Worm (Caenorhabditis elegans) whole organism, young adult: ENCODE measurements around the gene dhs-20.

ENCODE experiments used
- F37B4.10 ChIP-seq: fragments of 200-800 bp; sonication (Bioruptor generic); IDR thresholded peaks from 2 replicates; pipeline ENCODE4 v1.3.6; 2022; ENCODE audit warnings: missing genetic modification characterization, missing compliant biosample characterization
- F52B5.7 ChIP-seq: sonication (generic microtip); optimal IDR thresholded peaks from 2 replicates; lab custom pipeline; 2016; ENCODE audit warnings: mild to moderate bottlenecking, missing genetic modification characterization, missing compliant biosample characterization
- K12H6.12 ChIP-seq: fragments of 200-800 bp; sonication (Bioruptor generic); optimal IDR thresholded peaks from 2 replicates; lab custom pipeline; 2018; ENCODE audit warnings: mild to moderate bottlenecking, missing genetic modification characterization, missing compliant biosample characterization
- T07F8.4 ChIP-seq: sonication (generic microtip); optimal IDR thresholded peaks from 2 replicates; lab custom pipeline; 2016; ENCODE audit warnings: mild to moderate bottlenecking, missing genetic modification characterization, moderate library complexity, missing compliant biosample characterization
- T26A5.8 ChIP-seq: sonication (generic microtip); optimal IDR thresholded peaks from 2 replicates; lab custom pipeline; 2016; ENCODE audit warnings: missing genetic modification characterization, missing compliant biosample characterization
- Y67H2A.10 ChIP-seq: fragments of 200-800 bp; sonication (Bioruptor generic); conservative IDR thresholded peaks from 2 replicates; pipeline ENCODE4 v1.3.6; 2022; ENCODE audit warnings: missing genetic modification reagents, missing genetic modification characterization, missing compliant biosample characterization
- ZK185.1 ChIP-seq: sonication (generic microtip); optimal IDR thresholded peaks from 2 replicates; lab custom pipeline; 2016; ENCODE audit warnings: mild to moderate bottlenecking, missing genetic modification characterization, missing compliant biosample characterization; ENCODE audit not compliant: poor library complexity, severe bottlenecking
- akir-1 ChIP-seq: fragments of 200-800 bp; sonication (Bioruptor generic); optimal IDR thresholded peaks from 2 replicates; lab custom pipeline; 2018; ENCODE audit warnings: mild to moderate bottlenecking, missing genetic modification characterization, moderate library complexity, missing compliant biosample characterization
- attf-6 ChIP-seq: fragments of 200-800 bp; sonication (Bioruptor generic); IDR thresholded peaks from 2 replicates; pipeline ENCODE4 v1.3.6; 2022; ENCODE audit warnings: missing genetic modification reagents, missing genetic modification characterization, missing compliant biosample characterization
- bed-1 ChIP-seq: fragments of 200-800 bp; sonication (Bioruptor generic); IDR thresholded peaks from 2 replicates; pipeline ENCODE4 v1.3.6; 2022; ENCODE audit warnings: missing genetic modification reagents, missing genetic modification characterization, missing compliant biosample characterization
- ccch-3 ChIP-seq: fragments of 200-800 bp; sonication (Bioruptor generic); optimal IDR thresholded peaks from 2 replicates; lab custom pipeline; 2018; ENCODE audit warnings: mild to moderate bottlenecking, missing genetic modification characterization, missing compliant biosample characterization
- cebp-1 ChIP-seq, 2 experiments: fragments of 200-800 bp in 1 of 2; sonication (Bioruptor generic) in 1 of 2; sonication (generic microtip) in 1 of 2; IDR thresholded peaks in 1 of 2; optimal IDR thresholded peaks in 1 of 2; 2 replicates each; pipeline versions ENCODE4 v1.3.6 to Lab custom; 2017 to 2022; ENCODE audit warnings: missing compliant biosample characterization in 2 of 2, missing genetic modification characterization in 2 of 2, mild to moderate bottlenecking in 1 of 2, missing genetic modification reagents in 1 of 2, moderate library complexity in 1 of 2
- ceh-58 ChIP-seq: fragments of 200-800 bp; sonication (Bioruptor generic); IDR thresholded peaks from 2 replicates; pipeline ENCODE4 v1.3.6; 2022; ENCODE audit warnings: missing genetic modification characterization, missing compliant biosample characterization
- ceh-91 ChIP-seq: fragments of 200-800 bp; sonication (Bioruptor generic); IDR thresholded peaks from 2 replicates; pipeline ENCODE4 v1.3.6; 2022; ENCODE audit warnings: missing genetic modification reagents, missing genetic modification characterization, missing compliant biosample characterization
- chd-7 ChIP-seq: sonication (generic microtip); optimal IDR thresholded peaks from 2 replicates; lab custom pipeline; 2016; ENCODE audit warnings: mild to moderate bottlenecking, missing genetic modification characterization, moderate library complexity, missing compliant biosample characterization
- dox-1 ChIP-seq: fragments of 200-800 bp; sonication (Bioruptor generic); IDR thresholded peaks from 2 replicates; pipeline ENCODE4 v1.3.6; 2022; ENCODE audit warnings: missing genetic modification reagents, missing genetic modification characterization, missing compliant biosample characterization
- dpl-1 ChIP-seq: fragments of 150-350 bp; optimal IDR thresholded peaks from 2 replicates; lab custom pipeline; 2014; ENCODE audit warnings: missing biosample characterization, missing genetic modification reagents, missing genetic modification characterization
- efl-1 ChIP-seq: fragments of 150-350 bp; optimal IDR thresholded peaks from 2 replicates; lab custom pipeline; 2014; ENCODE audit warnings: missing biosample characterization, missing genetic modification reagents, missing genetic modification characterization
- egl-18 ChIP-seq: fragments of 200-800 bp; sonication (Bioruptor generic); IDR thresholded peaks from 2 replicates; pipeline ENCODE4 v1.3.6; 2022; ENCODE audit warnings: missing genetic modification reagents, missing genetic modification characterization, missing compliant biosample characterization
- fkh-3 ChIP-seq: sonication (generic microtip); optimal IDR thresholded peaks from 2 replicates; lab custom pipeline; 2016; ENCODE audit warnings: mild to moderate bottlenecking, missing genetic modification characterization, missing compliant biosample characterization
- him-1 ChIP-seq: sonication (generic microtip); optimal IDR thresholded peaks from 2 replicates; lab custom pipeline; 2016; ENCODE audit warnings: missing genotype, missing genetic modification reagents, missing genetic modification characterization, missing compliant biosample characterization
- hlh-26 ChIP-seq: fragments of 200-800 bp; sonication (Bioruptor generic); conservative IDR thresholded peaks from 2 replicates; pipeline ENCODE4 v1.3.6; 2022; ENCODE audit warnings: missing genetic modification reagents, missing genetic modification characterization, missing compliant biosample characterization
- hmg-1.2 ChIP-seq: fragments of 200-800 bp; sonication (Bioruptor generic); IDR thresholded peaks from 2 replicates; pipeline ENCODE4 v1.3.6; 2022; ENCODE audit warnings: missing genetic modification reagents, missing genetic modification characterization, missing compliant biosample characterization
- hmg-20 ChIP-seq: fragments of 200-800 bp; sonication (Bioruptor generic); IDR thresholded peaks from 2 replicates; pipeline ENCODE4 v1.3.6; 2022; ENCODE audit warnings: missing genetic modification reagents, missing genetic modification characterization, missing compliant biosample characterization
- hrde-1 ChIP-seq: sonication (generic microtip); optimal IDR thresholded peaks from 2 replicates; lab custom pipeline; 2016; ENCODE audit warnings: missing genetic modification characterization, mild to moderate bottlenecking, missing compliant biosample characterization, moderate library complexity, missing genotype, missing genetic modification reagents, borderline replicate concordance
- lag-1 ChIP-seq: fragments of 200-800 bp; sonication (Bioruptor generic); IDR thresholded peaks from 2 replicates; pipeline ENCODE4 v1.3.6; 2022; ENCODE audit warnings: missing genetic modification reagents, missing genetic modification characterization, missing compliant biosample characterization
- let-526 ChIP-seq: fragments of 200-800 bp; sonication (Bioruptor generic); IDR thresholded peaks from 2 replicates; pipeline ENCODE4 v1.3.6; 2022; ENCODE audit warnings: missing genetic modification reagents, missing genetic modification characterization, missing compliant biosample characterization
- let-607 ChIP-seq, 2 experiments: fragments of 200-800 bp in 1 of 2; sonication (Bioruptor generic) in 1 of 2; sonication (generic microtip) in 1 of 2; optimal IDR thresholded peaks; 2 replicates each; lab custom pipeline; 2016 to 2018; ENCODE audit warnings: mild to moderate bottlenecking in 2 of 2, missing compliant biosample characterization in 2 of 2, missing genetic modification characterization in 2 of 2, moderate library complexity in 2 of 2, missing genotype in 1 of 2
- lin-26 ChIP-seq: fragments of 200-800 bp; sonication (Bioruptor generic); IDR thresholded peaks from 2 replicates; pipeline ENCODE4 v1.3.6; 2022; ENCODE audit warnings: missing genetic modification reagents, missing genetic modification characterization, missing compliant biosample characterization
- lin-35 ChIP-seq, 3 experiments: fragments of 150-350 bp in 2 of 3; sonication (generic microtip) in 1 of 3; optimal IDR thresholded peaks; 2 replicates each; lab custom pipeline; 2014 to 2018; ENCODE audit warnings: missing biosample characterization in 3 of 3, missing genetic modification characterization in 3 of 3, missing genetic modification reagents in 3 of 3
- lin-40 ChIP-seq: sonication (generic microtip); optimal IDR thresholded peaks from 2 replicates; lab custom pipeline; 2016; ENCODE audit warnings: missing genetic modification characterization, mild to moderate bottlenecking, missing compliant biosample characterization, missing genotype, missing genetic modification reagents
- lin-54 ChIP-seq: fragments of 200-800 bp; sonication (Bioruptor generic); optimal IDR thresholded peaks from 2 replicates; lab custom pipeline; 2018; ENCODE audit warnings: mild to moderate bottlenecking, missing genetic modification characterization, missing compliant biosample characterization
- lsy-27 ChIP-seq: sonication (generic microtip); optimal IDR thresholded peaks from 2 replicates; lab custom pipeline; 2017; ENCODE audit warnings: missing genetic modification characterization, mild to moderate bottlenecking, missing compliant biosample characterization, antibody characterized with exemption, missing genotype, borderline replicate concordance; ENCODE audit not compliant: insufficient read depth
- madf-10 ChIP-seq: sonication (generic microtip); optimal IDR thresholded peaks from 2 replicates; lab custom pipeline; 2016; ENCODE audit warnings: mild to moderate bottlenecking, missing genetic modification characterization, missing compliant biosample characterization
- mcd-1 ChIP-seq: fragments of 200-800 bp; sonication (Bioruptor generic); IDR thresholded peaks from 2 replicates; pipeline ENCODE4 v1.3.6; 2022; ENCODE audit warnings: missing genetic modification reagents, missing genetic modification characterization, missing compliant biosample characterization
- mes-4 ChIP-seq: sonication (generic microtip); optimal IDR thresholded peaks from 2 replicates; lab custom pipeline; 2016; ENCODE audit warnings: missing genotype, missing genetic modification characterization, missing compliant biosample characterization
- nfya-2 ChIP-seq: fragments of 200-800 bp; sonication (Bioruptor generic); IDR thresholded peaks from 2 replicates; pipeline ENCODE4 v1.3.6; 2022; ENCODE audit warnings: missing genetic modification reagents, missing genetic modification characterization, missing compliant biosample characterization
- nhr-179 ChIP-seq: sonication (generic microtip); optimal IDR thresholded peaks from 2 replicates; lab custom pipeline; 2016; ENCODE audit warnings: mild to moderate bottlenecking, missing genetic modification characterization, missing compliant biosample characterization
- nhr-80 ChIP-seq: sonication (generic microtip); optimal IDR thresholded peaks from 2 replicates; lab custom pipeline; 2016; ENCODE audit warnings: missing genetic modification characterization, missing compliant biosample characterization
- pha-4 ChIP-seq: fragments of 150-350 bp; sonication (generic microtip); optimal IDR thresholded peaks from 2 replicates; lab custom pipeline; 2014; ENCODE audit warnings: missing biosample characterization, missing genetic modification reagents, missing genetic modification characterization
- sea-2 ChIP-seq: fragments of 200-800 bp; sonication (Bioruptor generic); IDR thresholded peaks from 2 replicates; pipeline ENCODE4 v1.3.6; 2022; ENCODE audit warnings: missing genetic modification characterization, missing compliant biosample characterization
- tlf-1 ChIP-seq: fragments of 200-800 bp; sonication (Bioruptor generic); optimal IDR thresholded peaks from 2 replicates; lab custom pipeline; 2018; ENCODE audit warnings: mild to moderate bottlenecking, missing genetic modification characterization, missing compliant biosample characterization
- ztf-22 ChIP-seq: fragments of 200-800 bp; sonication (Bioruptor generic); optimal IDR thresholded peaks from 2 replicates; lab custom pipeline; 2018; ENCODE audit warnings: mild to moderate bottlenecking, missing genetic modification characterization, moderate library complexity, missing compliant biosample characterization
- ztf-25 ChIP-seq: fragments of 200-800 bp; sonication (Bioruptor generic); IDR thresholded peaks from 2 replicates; pipeline ENCODE4 v1.3.6; 2022; ENCODE audit warnings: missing genetic modification reagents, missing genetic modification characterization, missing compliant biosample characterization
- ztf-6 ChIP-seq: fragments of 200-800 bp; sonication (Bioruptor generic); IDR thresholded peaks from 2 replicates; pipeline ENCODE4 v1.3.6; 2022; ENCODE audit warnings: missing genetic modification reagents, missing genetic modification characterization, missing compliant biosample characterization

dhs-20 gene

ce11 chrV:11647821-11648220, 43.5 kb upstream of the dhs-20 start:
- TF ChIP-seq T07F8.4 (tag; lab: Kevin White, UChicago) (no peak), F52B5.7 (tag; lab: Kevin White, UChicago) (no peak), mcd-1 (no peak), hrde-1 (tag; lab: Kevin White, UChicago) (no peak), egl-18 (GFP tag; lab: Robert Waterston, UW) (no peak), ccch-3 (GFP tag; lab: Kevin White, UChicago) (no peak), lin-35 (GFP tag; optimal IDR thresholded peaks at IDR 0.05; lab: Kevin White, UChicago) (no peak), let-526 (GFP tag; lab: Robert Waterston, UW) (no peak), dpl-1 (no peak), Y67H2A.10 (GFP tag; lab: Robert Waterston, UW) (no peak), K12H6.12 (tag; lab: Kevin White, UChicago) (no peak), chd-7 (tag; lab: Kevin White, UChicago) (no peak), nhr-179 (tag; lab: Kevin White, UChicago) (no peak)

- TF ChIP-seq bed-1 (GFP tag; lab: Robert Waterston, UW), result no peak
- no peak for TF ChIP-seq ztf-22 (GFP tag; lab: Kevin White, UChicago)
- TF ChIP-seq hmg-1.2 (GFP tag; lab: Robert Waterston, UW), result no peak
- no peak for TF ChIP-seq lin-40
Measured at ce11 chrV:11645244-11645643, 40.9 kb upstream of the dhs-20 start, which contains the start of gene skp-1. TSS of gene skp-1 (plus strand) at chrV:11645481.

ce11 chrV:11644166-11644565, 39.8 kb upstream of the dhs-20 start, which contains the start of gene bir-1:
TSS of gene bir-1 (plus strand) at chrV:11644477.
- peak; percentile 1 for TF ChIP-seq K12H6.12 (tag; lab: Kevin White, UChicago)
- no peak for TF ChIP-seq lin-35 (GFP tag; optimal IDR thresholded peaks at IDR 0.05; lab: Kevin White, UChicago)
- TF ChIP-seq ztf-25, result no peak
- no peak for TF ChIP-seq lag-1 (GFP tag; lab: Robert Waterston, UW)
- no peak for TF ChIP-seq sea-2 (GFP tag; lab: Robert Waterston, UW)
- TF ChIP-seq pha-4 (tag; lab: Kevin White, UChicago), result no peak
- peak; percentile 75 for TF ChIP-seq efl-1
- TF ChIP-seq nhr-80 (tag; lab: Kevin White, UChicago), result peak; percentile 50
- peak; percentile 32 for TF ChIP-seq lin-54 (GFP tag; lab: Kevin White, UChicago)
- TF ChIP-seq lin-26, result no peak
- no peak for TF ChIP-seq let-607 (tag; optimal IDR thresholded peaks at IDR 0.05; lab: Kevin White, UChicago)
- no peak for TF ChIP-seq cebp-1 (GFP tag; IDR thresholded peaks at IDR 0.05; lab: Robert Waterston, UW)
- TF ChIP-seq cebp-1 (tag; optimal IDR thresholded peaks at IDR 0.05; lab: Kevin White, UChicago), result peak; percentile 52
- peak; percentile 25 for TF ChIP-seq dpl-1
- TF ChIP-seq let-526 (GFP tag; lab: Robert Waterston, UW), result no peak
- TF ChIP-seq ZK185.1, result peak; percentile 51
- no peak for TF ChIP-seq hlh-26 (GFP tag; lab: Robert Waterston, UW)
- no peak for TF ChIP-seq T26A5.8 (tag; lab: Kevin White, UChicago)
- TF ChIP-seq mes-4 (tag; lab: Kevin White, UChicago), result no peak
- TF ChIP-seq ztf-6, result no peak
- peak; percentile 35 for TF ChIP-seq madf-10 (tag; lab: Kevin White, UChicago)
- no peak for TF ChIP-seq nfya-2 (GFP tag; lab: Robert Waterston, UW)
- TF ChIP-seq fkh-3 (tag; lab: Kevin White, UChicago), result no peak
- TF ChIP-seq attf-6 (GFP tag; lab: Robert Waterston, UW), result no peak
- TF ChIP-seq lsy-27 (tag; lab: Kevin White, UChicago), result no peak
- TF ChIP-seq hmg-20, result no peak
- peak; percentile 21 for TF ChIP-seq him-1
- TF ChIP-seq akir-1 (GFP tag; lab: Kevin White, UChicago), result no peak
- TF ChIP-seq dox-1 (GFP tag; lab: Robert Waterston, UW), result peak; percentile 82
- no peak for TF ChIP-seq ceh-58 (GFP tag; lab: Robert Waterston, UW)
- TF ChIP-seq F37B4.10, result no peak
- no peak for TF ChIP-seq tlf-1
- TF ChIP-seq T07F8.4 (tag; lab: Kevin White, UChicago), result no peak
- 0 out of 2 replicates have a peak, but pooled peaks have one; percentile 35 for TF ChIP-seq ceh-91 (GFP tag; lab: Robert Waterston, UW)
